Worm (Caenorhabditis elegans) whole organism, L1 larva: ENCODE data around the gene nmat-1.

Experiments
- lin-13 ChIP-seq: fragments of 150-350 bp; optimal IDR thresholded peaks from 2 replicates; lab custom pipeline; 2014; ENCODE audit warnings: missing biosample characterization, missing genetic modification reagents, missing genetic modification characterization
- nhr-11 ChIP-seq: fragments of 150-350 bp; optimal IDR thresholded peaks from 2 replicates; lab custom pipeline; 2014; ENCODE audit warnings: missing biosample characterization, missing genetic modification characterization
- ztf-11 ChIP-seq, 2 experiments: sonication (generic microtip); optimal IDR thresholded peaks; 2 replicates each; lab custom pipeline; 2016 to 2017; ENCODE audit warnings: missing genetic modification characterization in 2 of 2, missing biosample characterization in 1 of 2, missing compliant biosample characterization in 1 of 2

ce11 chrX:11996606-11997005, 21.2 kb downstream of the nmat-1 start:
- TF ChIP-seq ztf-11 (tag; optimal IDR thresholded peaks at IDR 0.05; lab: Kevin White, UChicago) (no peak), lin-13 (GFP tag; lab: Kevin White, UChicago) (no peak), nhr-11 (tag; lab: Kevin White, UChicago) (no peak)
